Fruit fly (Drosophila melanogaster) whole organism, embryonic: Measurements from ENCODE around the gene CG5986.
A peak's percentile ranks its signal among the peaks of the same experiment; 100 is the strongest.

Experiments used
- Abd-B ChIP-seq: fragments of 200-800 bp; sonication (Bioruptor generic); optimal IDR thresholded peaks from 2 replicates; lab custom pipeline; 2018; ENCODE audit warnings: missing biosample characterization, mild to moderate bottlenecking, missing genetic modification characterization, moderate library complexity
- CG10267 ChIP-seq: fragments of 200-800 bp; sonication (Bioruptor generic); optimal IDR thresholded peaks from 2 replicates; lab custom pipeline; 2018; ENCODE audit warnings: missing biosample characterization, mild to moderate bottlenecking, missing genetic modification characterization, moderate library complexity
- CG11695 ChIP-seq: fragments of 200-800 bp; sonication (Bioruptor generic); IDR thresholded peaks from 3 replicates; pipeline ENCODE4 v1.3.6; 2022; ENCODE audit warnings: missing biosample characterization, missing genetic modification characterization
- CG12942 ChIP-seq: fragments of 200-800 bp; sonication (Bioruptor generic); optimal IDR thresholded peaks from 3 replicates; lab custom pipeline; 2016; ENCODE audit warnings: missing biosample characterization, missing genetic modification characterization
- CG17912 ChIP-seq: fragments of 200-800 bp; sonication (Bioruptor generic); optimal IDR thresholded peaks from 2 replicates; lab custom pipeline; 2018; ENCODE audit warnings: missing biosample characterization, mild to moderate bottlenecking, missing genetic modification characterization
- CG18262 ChIP-seq: fragments of 200-800 bp; optimal IDR thresholded peaks from 3 replicates; lab custom pipeline; 2019; ENCODE audit warnings: missing biosample characterization, mild to moderate bottlenecking, missing genetic modification characterization, moderate library complexity
- CG18476 ChIP-seq: fragments of 200-800 bp; sonication (Bioruptor generic); optimal IDR thresholded peaks from 2 replicates; lab custom pipeline; 2016; ENCODE audit warnings: missing biosample characterization, mild to moderate bottlenecking, missing genetic modification characterization
- CG18599 ChIP-seq: fragments of 200-800 bp; sonication (Bioruptor generic); optimal IDR thresholded peaks from 3 replicates; lab custom pipeline; 2017; ENCODE audit warnings: missing biosample characterization, missing genetic modification characterization, mild to moderate bottlenecking, moderate library complexity, missing genetic modification reagents
- CG31441 ChIP-seq: fragments of 200-800 bp; sonication (Bioruptor generic); IDR thresholded peaks from 2 replicates; pipeline ENCODE4 v1.3.6; 2022; ENCODE audit warnings: missing biosample characterization, missing genetic modification characterization
- CG34224 ChIP-seq: fragments of 200-800 bp; sonication (Bioruptor generic); IDR thresholded peaks from 3 replicates; pipeline ENCODE4 v1.3.6; 2022; ENCODE audit warnings: missing biosample characterization, missing genetic modification characterization; ENCODE audit not compliant: partially characterized antibody
- CG42726 ChIP-seq: fragments of 200-800 bp; sonication (Bioruptor generic); IDR thresholded peaks from 2 replicates; pipeline ENCODE4 v1.3.6; 2022; ENCODE audit warnings: missing biosample characterization, missing genetic modification characterization; ENCODE audit not compliant: partially characterized antibody
- CG7556 ChIP-seq: fragments of 200-800 bp; sonication (Bioruptor generic); optimal IDR thresholded peaks from 2 replicates; lab custom pipeline; 2017; ENCODE audit warnings: missing biosample characterization, mild to moderate bottlenecking, missing genetic modification characterization
- CG8765 ChIP-seq: fragments of 200-800 bp; sonication (Bioruptor generic); IDR thresholded peaks from 2 replicates; pipeline ENCODE4 v1.3.6; 2022; ENCODE audit warnings: missing biosample characterization, missing genetic modification characterization
- CG9215 ChIP-seq: fragments of 200-800 bp; sonication (Bioruptor generic); IDR thresholded peaks from 2 replicates; pipeline ENCODE4 v1.3.6; 2022; ENCODE audit warnings: missing biosample characterization, missing genetic modification characterization
- Camta ChIP-seq: fragments of 200-800 bp; sonication (Bioruptor generic); optimal IDR thresholded peaks from 2 replicates; lab custom pipeline; 2016; ENCODE audit warnings: missing biosample characterization, missing genetic modification characterization
- D19B ChIP-seq: fragments of 200-800 bp; sonication (Bioruptor generic); optimal IDR thresholded peaks from 2 replicates; lab custom pipeline; 2017; ENCODE audit warnings: missing biosample characterization, mild to moderate bottlenecking, missing genetic modification characterization
- Deaf1 ChIP-seq: fragments of 200-800 bp; optimal IDR thresholded peaks from 3 replicates; lab custom pipeline; 2019; ENCODE audit warnings: missing biosample characterization, mild to moderate bottlenecking, missing genetic modification characterization, moderate library complexity
- Dek ChIP-seq: fragments of 200-800 bp; sonication (Bioruptor generic); optimal IDR thresholded peaks from 3 replicates; lab custom pipeline; 2019; ENCODE audit warnings: missing biosample characterization, mild to moderate bottlenecking, missing genetic modification characterization, moderate library complexity
- Dp ChIP-seq: fragments of 200-800 bp; sonication (Bioruptor generic); optimal IDR thresholded peaks from 2 replicates; lab custom pipeline; 2018; ENCODE audit warnings: missing biosample characterization, mild to moderate bottlenecking, missing genetic modification characterization, moderate library complexity
- HLH54F ChIP-seq: fragments of 200-800 bp; sonication (Bioruptor generic); optimal IDR thresholded peaks from 3 replicates; lab custom pipeline; 2016; ENCODE audit warnings: missing biosample characterization, missing genetic modification characterization
- Hr78 ChIP-seq, 2 experiments: fragments of 200-800 bp in 1 of 2; fragments of >200 bp in 1 of 2; sonication (Bioruptor generic) in 1 of 2; optimal IDR thresholded peaks; 2 replicates each; lab custom pipeline; 2017 to 2019; ENCODE audit warnings: missing biosample characterization in 2 of 2, missing genetic modification characterization in 2 of 2, mild to moderate bottlenecking in 1 of 2, moderate library complexity in 1 of 2
- MBD-R2 ChIP-seq: fragments of 200-800 bp; sonication (Bioruptor generic); IDR thresholded peaks from 2 replicates; pipeline ENCODE4 v1.3.6; 2022; ENCODE audit warnings: missing biosample characterization, missing genetic modification characterization
- NC2β ChIP-seq: fragments of 200-800 bp; sonication (Bioruptor generic); optimal IDR thresholded peaks from 2 replicates; lab custom pipeline; 2016; ENCODE audit warnings: missing biosample characterization, missing genetic modification characterization
- Rx ChIP-seq: fragments of 200-800 bp; sonication (Bioruptor generic); IDR thresholded peaks from 2 replicates; pipeline ENCODE4 v1.3.6; 2022; ENCODE audit warnings: missing biosample characterization, missing genetic modification characterization
- Side ChIP-seq: fragments of 200-800 bp; sonication (Bioruptor generic); optimal IDR thresholded peaks from 2 replicates; lab custom pipeline; 2016; ENCODE audit warnings: missing biosample characterization, missing genetic modification characterization
- Ssrp ChIP-seq: fragments of 200-800 bp; sonication (Bioruptor generic); optimal IDR thresholded peaks from 2 replicates; lab custom pipeline; 2018; ENCODE audit warnings: missing biosample characterization, mild to moderate bottlenecking, missing genetic modification characterization, moderate library complexity
- TFAM ChIP-seq: fragments of 200-800 bp; sonication (Bioruptor generic); optimal IDR thresholded peaks from 2 replicates; lab custom pipeline; 2017; ENCODE audit warnings: missing biosample characterization, missing genetic modification characterization, inconsistent platforms
- ato ChIP-seq: fragments of 200-800 bp; sonication (Bioruptor generic); IDR thresholded peaks from 2 replicates; pipeline ENCODE4 v1.3.6; 2022; ENCODE audit warnings: missing biosample characterization, missing genetic modification characterization; ENCODE audit not compliant: partially characterized antibody
- cas ChIP-seq: fragments of 200-800 bp; sonication (Bioruptor generic); IDR thresholded peaks from 2 replicates; pipeline ENCODE4 v1.3.6; 2022; ENCODE audit warnings: missing biosample characterization, missing genetic modification characterization
- cato ChIP-seq: fragments of 200-800 bp; sonication (Bioruptor generic); optimal IDR thresholded peaks from 2 replicates; lab custom pipeline; 2016; ENCODE audit warnings: missing biosample characterization, missing genetic modification characterization, borderline replicate concordance
- corto ChIP-seq: fragments of 200-800 bp; sonication (Bioruptor generic); optimal IDR thresholded peaks from 2 replicates; lab custom pipeline; 2016; ENCODE audit warnings: missing biosample characterization, mild to moderate bottlenecking, missing genetic modification characterization, moderate library complexity
- crc ChIP-seq: fragments of 200-800 bp; sonication (Bioruptor generic); optimal IDR thresholded peaks from 2 replicates; lab custom pipeline; 2016; ENCODE audit warnings: missing biosample characterization, missing genetic modification characterization
- crp ChIP-seq, 2 experiments: fragments of 200-800 bp; sonication (Bioruptor generic); optimal IDR thresholded peaks; 2 replicates in 1 of 2; 3 replicates in 1 of 2; lab custom pipeline; 2017; ENCODE audit warnings: missing biosample characterization in 2 of 2, missing genetic modification characterization in 2 of 2, mild to moderate bottlenecking in 1 of 2, moderate library complexity in 1 of 2
- dmrt99B ChIP-seq: fragments of 200-800 bp; sonication (Bioruptor generic); optimal IDR thresholded peaks from 2 replicates; lab custom pipeline; 2018; ENCODE audit warnings: missing biosample characterization, mild to moderate bottlenecking, missing genetic modification characterization, moderate library complexity
- emc ChIP-seq: fragments of 200-800 bp; sonication (Bioruptor generic); optimal IDR thresholded peaks from 2 replicates; lab custom pipeline; 2016; ENCODE audit warnings: missing biosample characterization, missing genetic modification characterization
- en ChIP-seq: fragments of 200-800 bp; sonication (Bioruptor generic); optimal IDR thresholded peaks from 2 replicates; lab custom pipeline; 2016; ENCODE audit warnings: missing biosample characterization, missing genetic modification characterization
- eve ChIP-seq, 2 experiments: fragments of >200 bp; optimal IDR thresholded peaks; 2 replicates each; lab custom pipeline; 2017; ENCODE audit warnings: missing biosample characterization in 2 of 2, missing genetic modification characterization in 2 of 2
- hth ChIP-seq: fragments of >200 bp; optimal IDR thresholded peaks from 2 replicates; lab custom pipeline; 2017; ENCODE audit warnings: inconsistent platforms
- ind ChIP-seq: fragments of 200-800 bp; sonication (Bioruptor generic); optimal IDR thresholded peaks from 3 replicates; lab custom pipeline; 2016; ENCODE audit warnings: missing biosample characterization, missing genetic modification characterization
- kni ChIP-seq: fragments of 200-800 bp; sonication (Bioruptor generic); optimal IDR thresholded peaks from 3 replicates; lab custom pipeline; 2017; ENCODE audit warnings: mild to moderate bottlenecking, missing biosample characterization, missing genetic modification reagents, missing genetic modification characterization
- lov ChIP-seq, 2 experiments: fragments of 200-800 bp in 1 of 2; fragments of >200 bp in 1 of 2; sonication (Bioruptor generic) in 1 of 2; IDR thresholded peaks in 1 of 2; optimal IDR thresholded peaks in 1 of 2; 2 replicates in 1 of 2; 3 replicates in 1 of 2; pipeline versions ENCODE4 v1.3.6 to Lab custom; 2017 to 2022; ENCODE audit warnings: missing biosample characterization in 1 of 2, missing genetic modification characterization in 1 of 2
- mam ChIP-seq: fragments of 200-800 bp; sonication (Bioruptor generic); optimal IDR thresholded peaks from 3 replicates; lab custom pipeline; 2016; ENCODE audit warnings: missing biosample characterization, missing genetic modification characterization
- peb ChIP-seq: fragments of 200-800 bp; sonication (Bioruptor generic); IDR thresholded peaks from 2 replicates; pipeline ENCODE4 v1.3.6; 2022; ENCODE audit warnings: missing biosample characterization, missing genetic modification characterization
- pita ChIP-seq: fragments of 200-800 bp; sonication (Bioruptor generic); optimal IDR thresholded peaks from 2 replicates; lab custom pipeline; 2017; ENCODE audit warnings: missing biosample characterization, mild to moderate bottlenecking, missing genetic modification characterization
- scrt ChIP-seq: fragments of 200-800 bp; sonication (Bioruptor generic); optimal IDR thresholded peaks from 2 replicates; lab custom pipeline; 2018; ENCODE audit warnings: missing biosample characterization, mild to moderate bottlenecking, missing genetic modification characterization, moderate library complexity
- seq ChIP-seq: fragments of 200-800 bp; sonication (Bioruptor generic); IDR thresholded peaks from 2 replicates; pipeline ENCODE4 v1.3.6; 2022; ENCODE audit warnings: missing biosample characterization, missing genetic modification characterization
- tio ChIP-seq: fragments of 200-800 bp; sonication (Bioruptor generic); optimal IDR thresholded peaks from 2 replicates; lab custom pipeline; 2017; ENCODE audit warnings: missing biosample characterization, missing genetic modification characterization, inconsistent platforms
- twi ChIP-seq: fragments of 200-800 bp; optimal IDR thresholded peaks from 2 replicates; lab custom pipeline; 2019; ENCODE audit warnings: missing biosample characterization, mild to moderate bottlenecking, missing genetic modification characterization, moderate library complexity
- wor ChIP-seq: fragments of 200-800 bp; sonication (Bioruptor generic); IDR thresholded peaks from 2 replicates; pipeline ENCODE4 v1.3.6; 2022; ENCODE audit warnings: missing biosample characterization, missing genetic modification characterization
- zf30C ChIP-seq: fragments of 200-800 bp; sonication (Bioruptor generic); optimal IDR thresholded peaks from 3 replicates; lab custom pipeline; 2018; ENCODE audit warnings: missing biosample characterization, mild to moderate bottlenecking, missing genetic modification characterization

Gene CG5986

dm6 chr3R:24057188-24057587, 9.6 kb downstream of the CG5986 start, which contains the start of gene Hsp68 (continued):
- TF ChIP-seq MBD-R2 (GFP tag; lab: Robert Waterston, UW) (peak; percentile 10; the same call in 1 of the 2 replicates), NC2β (GFP tag; lab: Kevin White, UChicago) (peak; percentile 64), Deaf1 (tag; lab: Kevin White, UChicago) (no peak), twi (no peak), mam (GFP tag; lab: Kevin White, UChicago) (no peak), eve (GFP tag; optimal IDR thresholded peaks at IDR 0.05; lab: Kevin White, UChicago) (no peak), ato (no peak), tio (GFP tag; lab: Kevin White, UChicago) (no peak), lov (optimal IDR thresholded peaks at IDR 0.05; lab: Kevin White, UChicago) (no peak), lov (GFP tag; IDR thresholded peaks at IDR 0.05; lab: Robert Waterston, UW) (no peak), peb (GFP tag; lab: Robert Waterston, UW) (no peak), Dek (no peak), emc (GFP tag; lab: Kevin White, UChicago) (no peak), D19B (GFP tag; lab: Kevin White, UChicago) (no peak), dmrt99B (tag; lab: Kevin White, UChicago) (no peak), CG34224 (GFP tag; lab: Robert Waterston, UW) (peak; percentile 68), zf30C (peak; percentile 4), TFAM (GFP tag; lab: Kevin White, UChicago) (no peak), seq (GFP tag; lab: Robert Waterston, UW) (peak; percentile 10; the same call in 1 of the 2 replicates), CG31441 (GFP tag; lab: Robert Waterston, UW) (no peak; the same call in 1 of the 2 replicates), CG42726 (no peak), Abd-B (no peak), Side (GFP tag; lab: Kevin White, UChicago) (no peak), kni (GFP tag; lab: Kevin White, UChicago) (no peak), hth (lab: Kevin White, UChicago) (no peak), CG7556 (GFP tag; lab: Kevin White, UChicago) (no peak), HLH54F (GFP tag; lab: Kevin White, UChicago) (no peak), scrt (GFP tag; lab: Kevin White, UChicago) (no peak), cas (GFP tag; lab: Robert Waterston, UW) (no peak), CG18476 (GFP tag; lab: Kevin White, UChicago) (no peak), CG9215 (GFP tag; lab: Robert Waterston, UW) (no peak), CG18262 (tag; lab: Kevin White, UChicago) (peak; percentile 15), wor (GFP tag; lab: Robert Waterston, UW) (no peak), crc (GFP tag; lab: Kevin White, UChicago) (no peak), ind (no peak), cato (GFP tag; lab: Kevin White, UChicago) (no peak), crp (GFP tag; optimal IDR thresholded peaks at IDR 0.05; lab: Kevin White, UChicago) (no peak), CG12942 (GFP tag; lab: Kevin White, UChicago) (no peak), Hr78 (GFP tag; optimal IDR thresholded peaks at IDR 0.05; lab: Kevin White, UChicago) (peak in 1 of 2 experiments; percentile 78), en (GFP tag; lab: Kevin White, UChicago) (no peak), pita (GFP tag; lab: Kevin White, UChicago) (no peak), Dp (peak; percentile 24), CG17912 (GFP tag; lab: Kevin White, UChicago) (no peak), CG8765 (no peak), CG11695 (0 out of 3 replicates have a peak, but pooled peaks have one; percentile 11), Ssrp (tag; lab: Kevin White, UChicago) (no peak), CG10267 (no peak), CG18599 (no peak), Camta (GFP tag; lab: Kevin White, UChicago) (no peak), Rx (GFP tag; lab: Robert Waterston, UW) (no peak), corto (GFP tag; lab: Kevin White, UChicago) (no peak)
